Fruit fly (Drosophila melanogaster): ENCODE data around the gene Tsf2.

Tsf2 gene

dm6 chr3L:12551671-12552070 is 18.1 kb upstream of the Tsf2 start:
- TF ChIP-seq Hr83 (GFP tag; optimal IDR thresholded peaks at IDR 0.05; ENCODE audit: poor library complexity, severe bottlenecking) (no peak), dl (GFP tag; optimal IDR thresholded peaks at IDR 0.05; ENCODE audit: insufficient read depth in 1 of 2, partially characterized antibody in 2 of 2) (no peak), Rel (GFP tag; optimal IDR thresholded peaks at IDR 0.05) (no peak), Rel (tag; optimal IDR thresholded peaks at IDR 0.05) (no peak), Hr78 (GFP tag; optimal IDR thresholded peaks at IDR 0.05) (no peak), Vsx2 (GFP tag; optimal IDR thresholded peaks at IDR 0.05; ENCODE audit: partially characterized antibody) (no peak), CG32264 (GFP tag; optimal IDR thresholded peaks at IDR 0.05) (peak; percentile 63), sage (GFP tag; optimal IDR thresholded peaks at IDR 0.05) (peak; percentile 72), foxo (GFP tag; optimal IDR thresholded peaks at IDR 0.05) (peak; percentile 52 to 80), Sp1 (GFP tag; optimal IDR thresholded peaks at IDR 0.05) (peak; percentile 73), br (GFP tag; optimal IDR thresholded peaks at IDR 0.05) (peak; percentile 84), tai (GFP tag; optimal IDR thresholded peaks at IDR 0.05) (peak; percentile 49), Myc (optimal IDR thresholded peaks at IDR 0.05) (no peak), usp (GFP tag; optimal IDR thresholded peaks at IDR 0.05) (no peak), psq (GFP tag; optimal IDR thresholded peaks at IDR 0.05) (peak; percentile 71), jim (GFP tag; optimal IDR thresholded peaks at IDR 0.05) (no peak), Hnf4 (GFP tag; optimal IDR thresholded peaks at IDR 0.05) (peak; percentile 79), ey (GFP tag; optimal IDR thresholded peaks at IDR 0.05) (peak; percentile 81), Abd-B (GFP tag; optimal IDR thresholded peaks at IDR 0.05) (no peak), CrebA (GFP tag; optimal IDR thresholded peaks at IDR 0.05; ENCODE audit: borderline replicate concordance) (peak; percentile 26), Jra (GFP tag; optimal IDR thresholded peaks at IDR 0.05) (peak; percentile 58), GATAd (GFP tag; optimal IDR thresholded peaks at IDR 0.05) (no peak), dsf (GFP tag; optimal IDR thresholded peaks at IDR 0.05; ENCODE audit: borderline replicate concordance) (no peak), dmrt93B (GFP tag; optimal IDR thresholded peaks at IDR 0.05) (peak; percentile 58), Mio (GFP tag; optimal IDR thresholded peaks at IDR 0.05) (no peak), rgr (GFP tag; optimal IDR thresholded peaks at IDR 0.05) (peak; percentile 80), OdsH (GFP tag; optimal IDR thresholded peaks at IDR 0.05) (peak; percentile 79), lola (GFP tag; optimal IDR thresholded peaks at IDR 0.05) (no peak), brk (GFP tag; optimal IDR thresholded peaks at IDR 0.05) (peak; percentile 66), fru (GFP tag; optimal IDR thresholded peaks at IDR 0.05) (peak; percentile 85), sv (GFP tag; optimal IDR thresholded peaks at IDR 0.05) (no peak), woc (GFP tag; optimal IDR thresholded peaks at IDR 0.05) (peak; percentile 71), Dfd (GFP tag; optimal IDR thresholded peaks at IDR 0.05) (no peak), h (GFP tag; optimal IDR thresholded peaks at IDR 0.05) (peak; percentile 87), Dif (GFP tag; optimal IDR thresholded peaks at IDR 0.05; ENCODE audit: partially characterized antibody) (no peak), HLH106 (tag; optimal IDR thresholded peaks at IDR 0.05) (peak; percentile 77), N (GFP tag; optimal IDR thresholded peaks at IDR 0.05) (no peak), CG9705 (GFP tag; optimal IDR thresholded peaks at IDR 0.05) (peak; percentile 8), pan (optimal IDR thresholded peaks at IDR 0.05) (no peak)

dm6 chr3L:12549471-12549870 is 15.9 kb upstream of the Tsf2 start:
- TF ChIP-seq Dfd (GFP tag; optimal IDR thresholded peaks at IDR 0.05) (no peak), dmrt93B (GFP tag; optimal IDR thresholded peaks at IDR 0.05) (no peak), jim (GFP tag; optimal IDR thresholded peaks at IDR 0.05) (no peak), Hr83 (GFP tag; optimal IDR thresholded peaks at IDR 0.05; ENCODE audit: poor library complexity, severe bottlenecking) (no peak), Sp1 (GFP tag; optimal IDR thresholded peaks at IDR 0.05) (no peak), tai (GFP tag; optimal IDR thresholded peaks at IDR 0.05) (no peak), OdsH (GFP tag; optimal IDR thresholded peaks at IDR 0.05) (no peak), woc (GFP tag; optimal IDR thresholded peaks at IDR 0.05) (no peak), fru (GFP tag; optimal IDR thresholded peaks at IDR 0.05) (no peak), Rel (GFP tag; optimal IDR thresholded peaks at IDR 0.05) (no peak), Rel (tag; optimal IDR thresholded peaks at IDR 0.05) (no peak), N (GFP tag; optimal IDR thresholded peaks at IDR 0.05) (no peak), Myc (optimal IDR thresholded peaks at IDR 0.05) (no peak), Hnf4 (GFP tag; optimal IDR thresholded peaks at IDR 0.05) (no peak), lola (GFP tag; optimal IDR thresholded peaks at IDR 0.05) (no peak)
